Fruit fly (Drosophila melanogaster): ENCODE data around the gene Acbp5.
A peak's percentile ranks its signal among the peaks of the same experiment; 100 is the strongest.

The Acbp5 gene

dm6 chr3L:8748839-8749238, 39.5 kb downstream of the Acbp5 start (continued):
- TF ChIP-seq CG3281 (GFP tag; optimal IDR thresholded peaks at IDR 0.05) (no peak), Antp (GFP tag; optimal IDR thresholded peaks at IDR 0.05) (no peak), Aef1 (GFP tag; IDR thresholded peaks at IDR 0.05) (peak; percentile 47; the same call in 2 of the 3 replicates), MTF-1 (GFP tag; optimal IDR thresholded peaks at IDR 0.05; ENCODE audit: borderline replicate concordance) (no peak), CG7839 (tag; optimal IDR thresholded peaks at IDR 0.05) (peak; percentile 60), HmgZ (tag; optimal IDR thresholded peaks at IDR 0.05) (peak; percentile 17), Lpt (GFP tag; optimal IDR thresholded peaks at IDR 0.05) (no peak), ranshi (GFP tag; IDR thresholded peaks at IDR 0.05) (no peak), Vsx1 (GFP tag; optimal IDR thresholded peaks at IDR 0.05) (no peak), fd3F (GFP tag; optimal IDR thresholded peaks at IDR 0.05) (no peak), Hmx (GFP tag; optimal IDR thresholded peaks at IDR 0.05) (no peak), Bgb (GFP tag; IDR thresholded peaks at IDR 0.05; ENCODE audit: partially characterized antibody) (peak; percentile 40), chinmo (GFP tag; IDR thresholded peaks at IDR 0.05; ENCODE audit: partially characterized antibody) (no peak), B-H1 (GFP tag; IDR thresholded peaks at IDR 0.05) (peak; percentile 28; the same call in 1 of the 3 replicates), sisA (GFP tag; IDR thresholded peaks at IDR 0.05) (peak; percentile 57), Stat92E (GFP tag; optimal IDR thresholded peaks at IDR 0.05) (no peak), gsb (GFP tag; IDR thresholded peaks at IDR 0.05) (no peak), CG3995 (GFP tag; optimal IDR thresholded peaks at IDR 0.05) (no peak), eyg (GFP tag; optimal IDR thresholded peaks at IDR 0.05) (no peak), Ets65A (GFP tag) (peak; percentile 62), trem (tag; optimal IDR thresholded peaks at IDR 0.05) (peak; percentile 18), CG11398 (GFP tag; optimal IDR thresholded peaks at IDR 0.05) (no peak), CG2120 (GFP tag; optimal IDR thresholded peaks at IDR 0.05) (peak; percentile 1), CG1024 (GFP tag; IDR thresholded peaks at IDR 0.05) (peak; percentile 11; the same call in 1 of the 2 replicates), dati (GFP tag; IDR thresholded peaks at IDR 0.05) (no peak), CG15696 (tag; optimal IDR thresholded peaks at IDR 0.05) (peak; percentile 49), CG15601 (tag; optimal IDR thresholded peaks at IDR 0.05) (no peak), CG11456 (GFP tag; IDR thresholded peaks at IDR 0.05) (peak; percentile 92), NK7.1 (GFP tag; optimal IDR thresholded peaks at IDR 0.05) (no peak), ro (GFP tag; IDR thresholded peaks at IDR 0.05) (no peak), abd-A (tag; optimal IDR thresholded peaks at IDR 0.05) (no peak), esg (GFP tag; conservative IDR thresholded peaks at IDR 0.05) (no peak), CG8359 (GFP tag; optimal IDR thresholded peaks at IDR 0.05; ENCODE audit: borderline replicate concordance) (no peak), unpg (GFP tag; optimal IDR thresholded peaks at IDR 0.05) (no peak), Myb (GFP tag; optimal IDR thresholded peaks at IDR 0.05) (no peak), Taf1 (GFP tag; IDR thresholded peaks at IDR 0.05) (no peak), oc (tag; optimal IDR thresholded peaks at IDR 0.05) (no peak), scrt (GFP tag; optimal IDR thresholded peaks at IDR 0.05) (no peak), phol (tag; optimal IDR thresholded peaks at IDR 0.05) (peak; percentile 51), CG4404 (GFP tag; IDR thresholded peaks at IDR 0.05) (0 out of 2 replicates have a peak, but pooled peaks have one; percentile 12), CG18599 (GFP tag; optimal IDR thresholded peaks at IDR 0.05) (no peak), CG12942 (GFP tag; optimal IDR thresholded peaks at IDR 0.05) (peak; percentile 1), NFAT (GFP tag; IDR thresholded peaks at IDR 0.05) (peak; percentile 86), Optix (GFP tag; IDR thresholded peaks at IDR 0.05) (peak; percentile 47; the same call in 1 of the 3 replicates), Chrac-16 (GFP tag; optimal IDR thresholded peaks at IDR 0.05) (peak; percentile 35), Six4 (GFP tag; optimal IDR thresholded peaks at IDR 0.05) (no peak), Atf6 (GFP tag; IDR thresholded peaks at IDR 0.05) (no peak), nau (GFP tag; optimal IDR thresholded peaks at IDR 0.05) (no peak), CG1603 (tag; optimal IDR thresholded peaks at IDR 0.05) (peak; percentile 38), Fer2 (tag; optimal IDR thresholded peaks at IDR 0.05) (no peak), CG8281 (tag; optimal IDR thresholded peaks at IDR 0.05) (no peak)

Measured in whole organism, embryonic.